Worm (Caenorhabditis elegans) whole organism, L4 larva: ENCODE measurements around the gene zyg-1.

Experiments
- F10B5.3 ChIP-seq: sonication (generic microtip); optimal IDR thresholded peaks from 2 replicates; lab custom pipeline; 2016; ENCODE audit warnings: mild to moderate bottlenecking, missing genetic modification characterization, missing compliant biosample characterization
- F26F4.8 ChIP-seq: fragments of 200-800 bp; sonication (Bioruptor generic); conservative IDR thresholded peaks from 2 replicates; pipeline ENCODE4 v1.3.6; 2022; ENCODE audit warnings: missing genetic modification characterization, missing compliant biosample characterization
- T20F7.1 ChIP-seq: fragments of 200-800 bp; sonication (Bioruptor generic); optimal IDR thresholded peaks from 2 replicates; lab custom pipeline; 2018; ENCODE audit warnings: mild to moderate bottlenecking, missing genetic modification characterization, missing compliant biosample characterization
- Y48G9A.11 ChIP-seq: fragments of 200-800 bp; sonication (Bioruptor generic); IDR thresholded peaks from 2 replicates; pipeline ENCODE4 v1.3.6; 2022; ENCODE audit warnings: missing genetic modification reagents, missing genetic modification characterization, missing compliant biosample characterization
- Y75B8A.6 ChIP-seq: fragments of 200-800 bp; sonication (Bioruptor generic); IDR thresholded peaks from 2 replicates; pipeline ENCODE4 v1.3.6; 2022; ENCODE audit warnings: missing genetic modification reagents, missing genetic modification characterization, missing compliant biosample characterization
- ZK546.5 ChIP-seq, 2 experiments: sonication (generic microtip); optimal IDR thresholded peaks; 2 replicates each; lab custom pipeline; 2017; ENCODE audit warnings: missing biosample characterization in 2 of 2, missing genetic modification characterization in 2 of 2
- aha-1 ChIP-seq: fragments of 150-350 bp; peaks from one replicate; lab custom pipeline; 2014; ENCODE audit warnings: missing biosample characterization, missing genetic modification characterization
- ama-1 ChIP-seq: fragments of 150-350 bp; optimal IDR thresholded peaks from 2 replicates; lab custom pipeline; 2014; ENCODE audit warnings: inconsistent platforms, mixed read lengths
- ceh-20 ChIP-seq: fragments of 200-800 bp; sonication (Bioruptor generic); IDR thresholded peaks from 2 replicates; pipeline ENCODE4 v1.3.6; 2022; ENCODE audit warnings: missing genetic modification reagents, missing genetic modification characterization, missing compliant biosample characterization
- ceh-44 ChIP-seq: fragments of 200-800 bp; sonication (Bioruptor generic); IDR thresholded peaks from 2 replicates; pipeline ENCODE4 v1.3.6; 2022; ENCODE audit warnings: missing genetic modification reagents, missing genetic modification characterization, missing compliant biosample characterization
- ceh-62 ChIP-seq: sonication (generic microtip); optimal IDR thresholded peaks from 2 replicates; lab custom pipeline; 2017; ENCODE audit warnings: missing biosample characterization, missing genetic modification characterization
- ceh-82 ChIP-seq: sonication (generic microtip); optimal IDR thresholded peaks from 2 replicates; lab custom pipeline; 2017; ENCODE audit warnings: missing biosample characterization, missing genetic modification characterization
- ces-1 ChIP-seq: fragments of 150-350 bp; sonication (generic microtip); optimal IDR thresholded peaks from 4 replicates; lab custom pipeline; 2014; ENCODE audit warnings: missing biosample characterization, missing genetic modification reagents, missing genetic modification characterization
- cey-2 ChIP-seq: sonication (generic microtip); optimal IDR thresholded peaks from 3 replicates; lab custom pipeline; 2017; ENCODE audit warnings: missing genetic modification characterization, mild to moderate bottlenecking, missing compliant biosample characterization, antibody characterized with exemption, borderline replicate concordance; ENCODE audit not compliant: insufficient read depth
- ctbp-1 ChIP-seq: fragments of 200-800 bp; sonication (Bioruptor generic); IDR thresholded peaks from 2 replicates; pipeline ENCODE4 v1.3.6; 2022; ENCODE audit warnings: missing genetic modification reagents, missing genetic modification characterization, missing compliant biosample characterization
- daf-12 ChIP-seq: fragments of 150-350 bp; optimal IDR thresholded peaks from 2 replicates; lab custom pipeline; 2014; ENCODE audit warnings: missing biosample characterization, missing genetic modification reagents, missing genetic modification characterization
- dmd-9 ChIP-seq: fragments of 200-800 bp; sonication (Bioruptor generic); IDR thresholded peaks from 2 replicates; pipeline ENCODE4 v1.3.6; 2022; ENCODE audit warnings: missing genetic modification reagents, missing genetic modification characterization, missing compliant biosample characterization
- dpl-1 ChIP-seq: fragments of 150-350 bp; optimal IDR thresholded peaks from 2 replicates; lab custom pipeline; 2014; ENCODE audit warnings: missing biosample characterization, missing genetic modification reagents, missing genetic modification characterization
- dve-1 ChIP-seq: sonication (generic microtip); optimal IDR thresholded peaks from 2 replicates; lab custom pipeline; 2017; ENCODE audit warnings: antibody characterized with exemption, mild to moderate bottlenecking, missing genetic modification characterization, missing compliant biosample characterization; ENCODE audit not compliant: insufficient read depth
- egl-43 ChIP-seq: fragments of 200-800 bp; sonication (Bioruptor generic); IDR thresholded peaks from 2 replicates; pipeline ENCODE4 v1.3.6; 2022; ENCODE audit warnings: missing genetic modification reagents, missing genetic modification characterization, missing compliant biosample characterization
- hlh-11 ChIP-seq: fragments of 200-800 bp; sonication (Bioruptor generic); optimal IDR thresholded peaks from 2 replicates; lab custom pipeline; 2018; ENCODE audit warnings: mild to moderate bottlenecking, missing genetic modification characterization, missing compliant biosample characterization
- lin-38 ChIP-seq: fragments of 200-800 bp; sonication (Bioruptor generic); IDR thresholded peaks from 2 replicates; pipeline ENCODE4 v1.3.6; 2022; ENCODE audit warnings: missing genetic modification reagents, missing genetic modification characterization, missing compliant biosample characterization
- lin-39 ChIP-seq: fragments of 150-350 bp; optimal IDR thresholded peaks from 2 replicates; lab custom pipeline; 2014; ENCODE audit warnings: missing biosample characterization, missing genetic modification reagents, missing genetic modification characterization
- lsy-2 ChIP-seq, 2 experiments: fragments of 150-350 bp in 1 of 2; sonication (generic microtip) in 1 of 2; optimal IDR thresholded peaks; 2 replicates each; lab custom pipeline; 2014 to 2017; ENCODE audit warnings: missing biosample characterization in 2 of 2, missing genetic modification characterization in 2 of 2
- madf-9 ChIP-seq: fragments of 200-800 bp; sonication (Bioruptor generic); conservative IDR thresholded peaks from 2 replicates; pipeline ENCODE4 v1.3.6; 2022; ENCODE audit warnings: missing genetic modification reagents, missing genetic modification characterization, missing compliant biosample characterization
- mdl-1 ChIP-seq, 2 experiments: fragments of 150-350 bp in 1 of 2; sonication (generic microtip) in 1 of 2; optimal IDR thresholded peaks; 2 replicates each; lab custom pipeline; 2014 to 2017; ENCODE audit warnings: missing biosample characterization in 2 of 2, missing genetic modification characterization in 2 of 2
- mep-1 ChIP-seq: fragments of 150-350 bp; sonication (generic microtip); optimal IDR thresholded peaks from 3 replicates; lab custom pipeline; 2014; ENCODE audit warnings: missing biosample characterization, missing genetic modification characterization
- nhr-10 ChIP-seq: fragments of 150-350 bp; optimal IDR thresholded peaks from 2 replicates; lab custom pipeline; 2014; ENCODE audit warnings: missing biosample characterization, missing genetic modification characterization
- nhr-111 ChIP-seq: fragments of 200-800 bp; sonication (Bioruptor generic); optimal IDR thresholded peaks from 2 replicates; lab custom pipeline; 2018; ENCODE audit warnings: mild to moderate bottlenecking, missing genetic modification characterization, missing compliant biosample characterization
- nhr-28 ChIP-seq: fragments of 150-350 bp; optimal IDR thresholded peaks from 2 replicates; lab custom pipeline; 2014; ENCODE audit warnings: missing biosample characterization, missing genetic modification characterization
- nhr-48 ChIP-seq: sonication (generic microtip); optimal IDR thresholded peaks from 2 replicates; lab custom pipeline; 2016; ENCODE audit warnings: mild to moderate bottlenecking, missing genetic modification characterization, missing compliant biosample characterization
- nhr-77 ChIP-seq: fragments of 150-350 bp; optimal IDR thresholded peaks from 2 replicates; lab custom pipeline; 2014; ENCODE audit warnings: missing biosample characterization, missing genetic modification characterization
- set-16 ChIP-seq: fragments of 200-800 bp; sonication (Bioruptor generic); IDR thresholded peaks from 2 replicates; pipeline ENCODE4 v1.3.6; 2022; ENCODE audit warnings: missing genetic modification reagents, missing genetic modification characterization, missing compliant biosample characterization
- snpc-4 ChIP-seq: fragments of 150-350 bp; optimal IDR thresholded peaks from 2 replicates; lab custom pipeline; 2014; ENCODE audit warnings: missing biosample characterization, missing genetic modification characterization
- spr-1 ChIP-seq: sonication (generic microtip); optimal IDR thresholded peaks from 2 replicates; lab custom pipeline; 2016; ENCODE audit warnings: mild to moderate bottlenecking, missing genetic modification characterization, missing compliant biosample characterization
- tra-1 ChIP-seq: fragments of 200-800 bp; sonication (Bioruptor generic); IDR thresholded peaks from 2 replicates; pipeline ENCODE4 v1.3.6; 2022; ENCODE audit warnings: missing genetic modification reagents, missing genetic modification characterization, missing compliant biosample characterization
- unc-130 ChIP-seq: sonication (generic microtip); optimal IDR thresholded peaks from 2 replicates; lab custom pipeline; 2016; ENCODE audit warnings: missing genetic modification reagents, missing genetic modification characterization, missing compliant biosample characterization
- unc-62 ChIP-seq, 3 experiments: fragments of 150-350 bp in 1 of 3; sonication (generic microtip); optimal IDR thresholded peaks in 2 of 3; peaks in 1 of 3; 1 replicate in 1 of 3; 2 replicates in 2 of 3; lab custom pipeline; 2014 to 2017; ENCODE audit warnings: missing biosample characterization in 3 of 3, missing genetic modification characterization in 3 of 3, missing genetic modification reagents in 3 of 3, missing genotype in 1 of 3
- zip-2 ChIP-seq: fragments of 150-350 bp; optimal IDR thresholded peaks from 2 replicates; lab custom pipeline; 2014; ENCODE audit warnings: missing biosample characterization, missing genetic modification characterization
- ztf-11 ChIP-seq: fragments of 150-350 bp; optimal IDR thresholded peaks from 2 replicates; lab custom pipeline; 2014; ENCODE audit warnings: missing biosample characterization, missing genetic modification characterization
- ztf-7 ChIP-seq: fragments of 150-350 bp; optimal IDR thresholded peaks from 2 replicates; lab custom pipeline; 2014; ENCODE audit warnings: missing biosample characterization, missing genetic modification characterization

Gene zyg-1

DNA sequence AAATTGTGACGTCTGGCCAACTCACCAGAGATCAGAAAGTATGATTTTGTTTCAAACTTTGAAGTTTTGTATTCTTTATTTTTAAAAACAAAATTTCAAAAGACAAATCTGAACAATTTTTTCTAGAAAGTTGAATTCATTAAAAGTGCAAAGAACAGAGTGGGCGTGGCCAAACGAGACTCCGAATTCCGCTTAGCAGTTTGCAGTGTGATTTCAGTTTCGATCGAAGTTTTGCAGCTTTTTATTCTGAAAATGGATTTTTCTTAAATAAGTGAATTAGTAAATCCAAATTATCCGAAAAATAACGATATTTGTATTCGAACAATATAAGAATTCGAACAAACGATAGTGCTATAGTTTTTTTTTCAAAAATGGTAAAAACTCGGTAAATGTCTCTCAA is 16.1 kb upstream of the zyg-1 start (continued):
- TF ChIP-seq egl-43 (GFP tag; lab: Robert Waterston, UW): no peak
- peak; percentile 95 for TF ChIP-seq spr-1 (tag; lab: Kevin White, UChicago)
- TF ChIP-seq nhr-111 (GFP tag; lab: Kevin White, UChicago): no peak
- TF ChIP-seq Y48G9A.11 (GFP tag; lab: Robert Waterston, UW): peak; percentile 84
- TF ChIP-seq ztf-7 (tag; lab: Kevin White, UChicago): no peak
- no peak for TF ChIP-seq lsy-2 (tag; optimal IDR thresholded peaks at IDR 0.05; lab: Kevin White, UChicago)
- peak; percentile 92 for TF ChIP-seq T20F7.1 (GFP tag; lab: Kevin White, UChicago)
- no peak for TF ChIP-seq ceh-44 (GFP tag; lab: Robert Waterston, UW)
- no peak for TF ChIP-seq nhr-10 (tag; lab: Kevin White, UChicago)
- no peak for TF ChIP-seq dmd-9 (GFP tag; lab: Robert Waterston, UW)
- no peak for TF ChIP-seq Y75B8A.6 (GFP tag; lab: Robert Waterston, UW)
- TF ChIP-seq dpl-1 (GFP tag; lab: Kevin White, UChicago): no peak
- no peak for TF ChIP-seq ceh-62
- no peak for TF ChIP-seq F26F4.8 (GFP tag; lab: Robert Waterston, UW)
- no peak for TF ChIP-seq ama-1 (lab: Kevin White, UChicago)
- no peak for TF ChIP-seq tra-1
- peak; percentile 21 for TF ChIP-seq nhr-77 (tag; lab: Kevin White, UChicago)
- no peak for TF ChIP-seq set-16
- TF ChIP-seq aha-1 (tag; lab: Kevin White, UChicago): peak; percentile 87

- no peak for TF ChIP-seq nhr-28 (tag; lab: Kevin White, UChicago)
- no peak for TF ChIP-seq mep-1
- TF ChIP-seq cey-2: no peak
- no peak for TF ChIP-seq nhr-48 (tag; lab: Kevin White, UChicago)
- TF ChIP-seq ceh-20 (GFP tag; lab: Robert Waterston, UW): no peak
- no peak for TF ChIP-seq lin-39 (tag; lab: Kevin White, UChicago)
- no peak for TF ChIP-seq ceh-62
- no peak for TF ChIP-seq snpc-4 (tag; lab: Kevin White, UChicago)
- no peak for TF ChIP-seq lin-38 (GFP tag; lab: Robert Waterston, UW)
Measured at ce11 chrII:5636826-5637225, 12.7 kb upstream of the zyg-1 start, which contains the start of gene F59E12.8. Gene F59E12.8 (minus strand): TSS chrII:5636926.

DNA sequence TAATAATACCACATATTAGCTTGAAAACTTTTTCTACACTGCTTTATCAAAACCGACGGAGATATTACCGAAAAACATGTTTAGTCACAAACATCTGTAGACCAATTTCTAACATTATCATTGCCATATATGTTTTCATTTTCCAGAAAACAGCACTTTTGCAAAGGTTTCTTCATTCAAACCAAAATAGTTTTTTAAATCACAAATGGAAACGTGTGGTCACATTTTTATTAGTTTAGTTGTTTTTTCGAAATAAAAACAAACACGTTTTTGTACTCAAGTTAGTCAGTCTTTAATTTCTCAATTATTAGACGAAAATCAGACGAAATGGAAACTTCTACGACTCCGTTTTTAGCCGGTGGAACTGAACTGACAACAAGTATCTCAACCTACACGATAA is 11.5 kb upstream of the zyg-1 start, which contains the start of gene F59E12.3:
Gene F59E12.3 (plus strand): TSS at position 301 of the 400 bp plus-strand sequence.
- TF ChIP-seq dve-1: no peak
- TF ChIP-seq ztf-11: no peak
- no peak for TF ChIP-seq ZK546.5 (tag; optimal IDR thresholded peaks at IDR 0.05; lab: Kevin White, UChicago)
- no peak for TF ChIP-seq ceh-82
- TF ChIP-seq madf-9 (GFP tag; lab: Robert Waterston, UW): no peak
- TF ChIP-seq ctbp-1 (GFP tag; lab: Robert Waterston, UW): no peak
- TF ChIP-seq cey-2: no peak
- TF ChIP-seq unc-62 (GFP tag; optimal IDR thresholded peaks at IDR 0.05 in 1 of 2; lab: Kevin White, UChicago): no peak
- no peak for TF ChIP-seq unc-62 (tag; optimal IDR thresholded peaks at IDR 0.05; lab: Kevin White, UChicago)
- TF ChIP-seq mep-1: no peak
- no peak for TF ChIP-seq daf-12 (tag; lab: Kevin White, UChicago)
- TF ChIP-seq nhr-77 (tag; lab: Kevin White, UChicago): no peak
- TF ChIP-seq F10B5.3 (tag; lab: Kevin White, UChicago): no peak
- no peak for TF ChIP-seq nhr-10 (tag; lab: Kevin White, UChicago)
- TF ChIP-seq unc-130 (GFP tag; lab: Kevin White, UChicago): no peak
- TF ChIP-seq hlh-11 (tag; lab: Kevin White, UChicago): no peak
- no peak for TF ChIP-seq mdl-1 (tag; optimal IDR thresholded peaks at IDR 0.05; lab: Kevin White, UChicago)
- TF ChIP-seq dmd-9 (GFP tag; lab: Robert Waterston, UW): no peak
- no peak for TF ChIP-seq zip-2
- TF ChIP-seq ceh-20 (GFP tag; lab: Robert Waterston, UW): no peak
- TF ChIP-seq ces-1 (GFP tag; lab: Kevin White, UChicago): no peak
